Fruit fly (Drosophila melanogaster): ENCODE data around the gene CG43850.

The CG43850 gene

dm6 chr2L:13394903-13395302 lies 20.3 kb upstream of the CG43850 start, which contains the start of gene RpL24:
Gene RpL24 (minus strand): TSS chr2L:13395131.
- no peak for TF ChIP-seq psq (optimal IDR thresholded peaks at IDR 0.05)
- TF ChIP-seq Dll (optimal IDR thresholded peaks at IDR 0.05): no peak
- TF ChIP-seq EcR (GFP tag; optimal IDR thresholded peaks at IDR 0.05): no peak
- TF ChIP-seq CG8478 (optimal IDR thresholded peaks at IDR 0.05): no peak
- TF ChIP-seq usp (GFP tag; optimal IDR thresholded peaks at IDR 0.05): no peak
- no peak for TF ChIP-seq pan (optimal IDR thresholded peaks at IDR 0.05)

- TF ChIP-seq usp (GFP tag; optimal IDR thresholded peaks at IDR 0.05) (no peak), pan (optimal IDR thresholded peaks at IDR 0.05) (no peak), CG8478 (optimal IDR thresholded peaks at IDR 0.05) (no peak), Dll (optimal IDR thresholded peaks at IDR 0.05) (no peak), psq (optimal IDR thresholded peaks at IDR 0.05) (no peak), EcR (GFP tag; optimal IDR thresholded peaks at IDR 0.05) (no peak)
Observed at dm6 chr2L:13396084-13396483, 19.1 kb upstream of the CG43850 start, which contains the start of gene CG16957. Gene CG16957 (minus strand): TSS chr2L:13396184.

dm6 chr2L:13397393-13397792 lies 17.8 kb upstream of the CG43850 start:
- TF ChIP-seq EcR (GFP tag; optimal IDR thresholded peaks at IDR 0.05) (no peak), psq (optimal IDR thresholded peaks at IDR 0.05) (no peak), CG8478 (optimal IDR thresholded peaks at IDR 0.05) (no peak), pan (optimal IDR thresholded peaks at IDR 0.05) (no peak), Dll (optimal IDR thresholded peaks at IDR 0.05) (no peak), usp (GFP tag; optimal IDR thresholded peaks at IDR 0.05) (no peak)

- TF ChIP-seq EcR (GFP tag; optimal IDR thresholded peaks at IDR 0.05) (no peak), CG8478 (optimal IDR thresholded peaks at IDR 0.05) (no peak), Dll (optimal IDR thresholded peaks at IDR 0.05) (no peak), pan (optimal IDR thresholded peaks at IDR 0.05) (no peak), psq (optimal IDR thresholded peaks at IDR 0.05) (no peak), usp (GFP tag; optimal IDR thresholded peaks at IDR 0.05) (no peak)
Observed at dm6 chr2L:13398614-13399161, 16.5 kb upstream of the CG43850 start, which contains the start of the genes CG10859 and CG7110. Gene CG10859 (minus strand): TSS chr2L:13398664. Gene CG7110 (plus strand): TSS chr2L:13398991.

DNA sequence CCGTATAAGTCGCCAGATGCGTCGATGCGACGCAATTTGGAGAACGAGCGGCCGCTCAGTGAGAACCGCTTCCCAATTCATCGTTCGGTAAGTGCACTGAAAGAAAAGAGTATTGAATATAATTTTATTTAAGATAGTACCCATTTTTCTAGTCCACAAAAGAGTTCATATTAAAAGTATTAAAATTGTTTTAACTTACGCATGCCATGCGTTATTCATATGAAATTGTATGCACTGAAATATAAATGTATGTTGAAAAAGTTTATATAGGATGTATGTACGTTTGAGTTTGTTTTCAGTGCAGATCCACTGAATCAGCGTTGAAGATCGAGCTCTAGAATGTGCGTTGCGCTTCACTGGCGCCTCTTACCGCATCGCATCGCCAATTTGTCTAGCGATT lies 15.7 kb upstream of the CG43850 start:
- TF ChIP-seq pan (optimal IDR thresholded peaks at IDR 0.05) (no peak), psq (optimal IDR thresholded peaks at IDR 0.05) (no peak), usp (GFP tag; optimal IDR thresholded peaks at IDR 0.05) (no peak), CG8478 (optimal IDR thresholded peaks at IDR 0.05) (no peak), Dll (optimal IDR thresholded peaks at IDR 0.05) (no peak), EcR (GFP tag; optimal IDR thresholded peaks at IDR 0.05) (no peak)

- TF ChIP-seq CG8478 (optimal IDR thresholded peaks at IDR 0.05): no peak
- no peak for TF ChIP-seq EcR (GFP tag; optimal IDR thresholded peaks at IDR 0.05)
- no peak for TF ChIP-seq usp (GFP tag; optimal IDR thresholded peaks at IDR 0.05)
- TF ChIP-seq psq (optimal IDR thresholded peaks at IDR 0.05): no peak
- no peak for TF ChIP-seq pan (optimal IDR thresholded peaks at IDR 0.05)
- no peak for TF ChIP-seq Dll (optimal IDR thresholded peaks at IDR 0.05)
Observed at dm6 chr2L:13411566-13411965, 3.7 kb upstream of the CG43850 start, which contains the start of gene Vm34Ca. Gene Vm34Ca (minus strand): TSS chr2L:13411631.

dm6 chr2L:13412219-13412618 lies 3.0 kb upstream of the CG43850 start, which contains the start of gene Flad2:
Gene Flad2 (plus strand): TSS chr2L:13412519.
- TF ChIP-seq CG8478 (optimal IDR thresholded peaks at IDR 0.05) (no peak), Dll (optimal IDR thresholded peaks at IDR 0.05) (no peak), psq (optimal IDR thresholded peaks at IDR 0.05) (no peak), pan (optimal IDR thresholded peaks at IDR 0.05) (no peak), EcR (GFP tag; optimal IDR thresholded peaks at IDR 0.05) (no peak), usp (GFP tag; optimal IDR thresholded peaks at IDR 0.05) (no peak)

dm6 chr2L:13430919-13431502 lies 15.8 kb downstream of the CG43850 start:
- TF ChIP-seq pan (optimal IDR thresholded peaks at IDR 0.05) (no peak), psq (optimal IDR thresholded peaks at IDR 0.05) (no peak), usp (GFP tag; optimal IDR thresholded peaks at IDR 0.05) (no peak), CG8478 (optimal IDR thresholded peaks at IDR 0.05) (no peak), EcR (GFP tag; optimal IDR thresholded peaks at IDR 0.05) (no peak), Dll (optimal IDR thresholded peaks at IDR 0.05) (no peak)

DNA sequence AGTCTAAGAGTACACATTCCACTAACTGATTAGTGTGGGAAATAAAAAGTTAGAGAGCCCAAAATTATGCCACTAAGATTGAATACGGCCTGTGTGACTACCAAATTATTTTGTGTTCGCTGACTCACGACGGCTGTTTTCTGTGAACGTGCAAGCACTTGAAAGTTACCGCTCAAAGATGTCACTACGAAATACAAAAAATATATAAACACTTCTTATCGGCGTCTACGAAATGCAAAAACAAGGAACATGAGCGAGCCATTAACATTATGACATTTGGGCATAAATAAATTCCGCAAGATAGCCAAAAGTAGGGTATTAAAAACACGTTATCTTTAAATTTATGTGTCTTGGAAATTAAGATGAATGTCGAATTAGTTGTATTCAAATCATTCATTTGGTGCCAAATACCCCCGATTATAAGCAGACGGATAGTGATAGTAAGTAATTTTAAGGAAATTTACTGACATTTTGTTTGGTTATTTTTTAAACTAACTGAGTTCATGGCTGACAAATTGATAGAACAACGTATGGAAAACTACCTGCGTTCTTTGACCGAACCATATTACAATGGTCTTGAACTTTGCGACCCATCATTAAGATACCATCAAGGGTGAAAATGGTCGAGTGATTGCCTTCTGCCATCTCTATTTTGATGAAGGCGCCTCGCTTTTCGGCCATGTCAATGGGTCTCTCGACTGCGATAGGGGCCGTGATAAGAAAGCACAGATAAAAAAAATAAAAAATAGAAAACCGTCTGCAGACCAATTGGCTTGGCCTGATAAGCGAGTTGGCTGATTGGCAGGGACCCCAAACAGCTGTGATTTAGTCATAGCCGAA lies 19.8 kb downstream of the CG43850 start, which contains the start of gene Tehao:
Tehao (plus strand) TSS at position 828 of the 840 bp plus-strand sequence.
- TF ChIP-seq CG8478 (optimal IDR thresholded peaks at IDR 0.05) (no peak), psq (optimal IDR thresholded peaks at IDR 0.05) (no peak), EcR (GFP tag; optimal IDR thresholded peaks at IDR 0.05) (no peak), usp (GFP tag; optimal IDR thresholded peaks at IDR 0.05) (no peak)

dm6 chr2L:13436791-13437190 lies 21.6 kb downstream of the CG43850 start:
- no peak for TF ChIP-seq EcR (GFP tag; optimal IDR thresholded peaks at IDR 0.05)
- TF ChIP-seq pan (optimal IDR thresholded peaks at IDR 0.05): no peak
- no peak for TF ChIP-seq usp (GFP tag; optimal IDR thresholded peaks at IDR 0.05)
- no peak for TF ChIP-seq CG8478 (optimal IDR thresholded peaks at IDR 0.05)
- TF ChIP-seq psq (optimal IDR thresholded peaks at IDR 0.05): no peak
- TF ChIP-seq Dll (optimal IDR thresholded peaks at IDR 0.05): no peak

dm6 chr2L:13445249-13445846 lies 30.1 kb downstream of the CG43850 start, which contains the start of gene Hacd2:
Gene Hacd2 (minus strand): TSS chr2L:13445651.
- no peak for TF ChIP-seq psq (optimal IDR thresholded peaks at IDR 0.05)
- TF ChIP-seq usp (GFP tag; optimal IDR thresholded peaks at IDR 0.05): no peak
- no peak for TF ChIP-seq EcR (GFP tag; optimal IDR thresholded peaks at IDR 0.05)
- TF ChIP-seq pan (optimal IDR thresholded peaks at IDR 0.05): no peak
- TF ChIP-seq Dll (optimal IDR thresholded peaks at IDR 0.05): no peak
- no peak for TF ChIP-seq CG8478 (optimal IDR thresholded peaks at IDR 0.05)

Data from whole organism.